Worm (Caenorhabditis elegans) whole organism, L1 larva: ENCODE results near the gene ZK673.5.

Source experiments
- F16B12.6 ChIP-seq: fragments of 150-350 bp; optimal IDR thresholded peaks from 2 replicates; lab custom pipeline; 2014; ENCODE audit warnings: missing biosample characterization, missing genetic modification characterization
- Y116A8C.19 ChIP-seq: sonication (generic microtip); optimal IDR thresholded peaks from 2 replicates; lab custom pipeline; 2016; ENCODE audit warnings: missing compliant biosample characterization, missing genetic modification characterization, borderline replicate concordance
- ama-1 ChIP-seq: fragments of 150-350 bp; optimal IDR thresholded peaks from 2 replicates; lab custom pipeline; 2014
- ceh-63 ChIP-seq: fragments of 200-800 bp; sonication (Bioruptor generic); optimal IDR thresholded peaks from 2 replicates; lab custom pipeline; 2018; ENCODE audit warnings: mild to moderate bottlenecking, missing genetic modification characterization, missing compliant biosample characterization
- ceh-8 ChIP-seq: fragments of 200-800 bp; sonication (Bioruptor generic); optimal IDR thresholded peaks from 2 replicates; lab custom pipeline; 2018; ENCODE audit warnings: mild to moderate bottlenecking, missing genetic modification characterization, moderate library complexity, missing compliant biosample characterization
- ceh-90 ChIP-seq: sonication (generic microtip); optimal IDR thresholded peaks from 2 replicates; lab custom pipeline; 2016; ENCODE audit warnings: missing genetic modification characterization, missing compliant biosample characterization
- dpl-1 ChIP-seq, 3 experiments: fragments of 150-350 bp in 2 of 3; sonication (generic microtip) in 1 of 3; optimal IDR thresholded peaks; 2 replicates each; lab custom pipeline; 2014 to 2017; ENCODE audit warnings: missing biosample characterization in 3 of 3, missing genetic modification characterization in 3 of 3, missing genetic modification reagents in 3 of 3
- efl-1 ChIP-seq, 4 experiments: fragments of 150-350 bp; optimal IDR thresholded peaks in 3 of 4; peaks in 1 of 4; 1 replicate in 1 of 4; 2 replicates in 3 of 4; lab custom pipeline; 2014; ENCODE audit warnings: missing biosample characterization in 2 of 4, missing genetic modification characterization in 2 of 4, missing genetic modification reagents in 2 of 4
- elt-2 ChIP-seq: sonication (generic microtip); optimal IDR thresholded peaks from 2 replicates; lab custom pipeline; 2016; ENCODE audit warnings: missing genetic modification characterization, mild to moderate bottlenecking, inconsistent platforms, missing compliant biosample characterization, missing genetic modification reagents
- elt-3 ChIP-seq, 6 experiments: fragments of 150-350 bp in 1 of 6; sonication (generic microtip); optimal IDR thresholded peaks; 2 replicates each; lab custom pipeline; 2017 to 2018; ENCODE audit warnings: missing biosample characterization in 6 of 6, missing genetic modification characterization in 6 of 6, inconsistent platforms in 1 of 6
- ets-5 ChIP-seq: fragments of 200-800 bp; sonication (Bioruptor generic); IDR thresholded peaks from 2 replicates; pipeline ENCODE4 v1.3.6; 2022; ENCODE audit warnings: missing genetic modification characterization, missing compliant biosample characterization
- fkh-10 ChIP-seq: sonication (generic microtip); optimal IDR thresholded peaks from 2 replicates; lab custom pipeline; 2017; ENCODE audit warnings: missing biosample characterization, missing genetic modification reagents, missing genetic modification characterization
- fos-1 ChIP-seq: fragments of 150-350 bp; optimal IDR thresholded peaks from 2 replicates; lab custom pipeline; 2014; ENCODE audit warnings: missing biosample characterization, missing genetic modification characterization
- grh-1 ChIP-seq: fragments of 200-800 bp; sonication (Bioruptor generic); IDR thresholded peaks from 2 replicates; pipeline ENCODE4 v1.3.6; 2022; ENCODE audit warnings: missing genetic modification reagents, missing genetic modification characterization, missing compliant biosample characterization
- hlh-17 ChIP-seq: fragments of 200-800 bp; sonication (Bioruptor generic); optimal IDR thresholded peaks from 2 replicates; lab custom pipeline; 2018; ENCODE audit warnings: missing genetic modification characterization, mild to moderate bottlenecking, missing compliant biosample characterization, moderate library complexity, borderline replicate concordance
- hlh-4 ChIP-seq: sonication (generic microtip); optimal IDR thresholded peaks from 2 replicates; lab custom pipeline; 2016; ENCODE audit warnings: mild to moderate bottlenecking, missing genetic modification characterization, missing compliant biosample characterization
- hpl-2 ChIP-seq: fragments of 150-350 bp; optimal IDR thresholded peaks from 2 replicates; lab custom pipeline; 2014; ENCODE audit warnings: missing biosample characterization, missing genetic modification reagents, missing genetic modification characterization
- irx-1 ChIP-seq: sonication (generic microtip); optimal IDR thresholded peaks from 2 replicates; lab custom pipeline; 2016; ENCODE audit warnings: missing genetic modification characterization, missing compliant biosample characterization
- isw-1 ChIP-seq: fragments of 200-800 bp; sonication (Bioruptor generic); IDR thresholded peaks from 2 replicates; pipeline ENCODE4 v1.3.6; 2022; ENCODE audit warnings: missing genetic modification characterization, missing compliant biosample characterization
- lin-13 ChIP-seq: fragments of 150-350 bp; optimal IDR thresholded peaks from 2 replicates; lab custom pipeline; 2014; ENCODE audit warnings: missing biosample characterization, missing genetic modification reagents, missing genetic modification characterization
- lin-14 ChIP-seq: fragments of 200-800 bp; sonication (Bioruptor generic); optimal IDR thresholded peaks from 2 replicates; lab custom pipeline; 2018; ENCODE audit warnings: mild to moderate bottlenecking, missing genetic modification characterization, moderate library complexity, missing compliant biosample characterization
- lin-35 ChIP-seq, 2 experiments: fragments of 150-350 bp; optimal IDR thresholded peaks; 2 replicates each; lab custom pipeline; 2014; ENCODE audit warnings: missing biosample characterization in 2 of 2, missing genetic modification characterization in 2 of 2, missing genetic modification reagents in 2 of 2
- lin-39 ChIP-seq: fragments of 150-350 bp; optimal IDR thresholded peaks from 2 replicates; lab custom pipeline; 2014; ENCODE audit warnings: missing biosample characterization, missing genetic modification reagents, missing genetic modification characterization
- lir-3 ChIP-seq: sonication (generic microtip); optimal IDR thresholded peaks from 2 replicates; lab custom pipeline; 2016; ENCODE audit warnings: mild to moderate bottlenecking, missing genetic modification characterization, moderate library complexity, missing compliant biosample characterization; ENCODE audit not compliant: poor library complexity
- mep-1 ChIP-seq: fragments of 150-350 bp; optimal IDR thresholded peaks from 2 replicates; lab custom pipeline; 2014; ENCODE audit warnings: missing biosample characterization, missing genetic modification characterization
- nhr-19 ChIP-seq: fragments of 200-800 bp; sonication (Bioruptor generic); conservative IDR thresholded peaks from 2 replicates; pipeline ENCODE4 v1.3.6; 2022; ENCODE audit warnings: missing genetic modification characterization, missing compliant biosample characterization
- nhr-28 ChIP-seq: fragments of 150-350 bp; optimal IDR thresholded peaks from 2 replicates; lab custom pipeline; 2014; ENCODE audit warnings: missing biosample characterization, missing genetic modification characterization
- nhr-84 ChIP-seq: sonication (generic microtip); optimal IDR thresholded peaks from 2 replicates; lab custom pipeline; 2017; ENCODE audit warnings: missing biosample characterization, missing genetic modification characterization
- nhr-90 ChIP-seq: sonication (generic microtip); optimal IDR thresholded peaks from 2 replicates; lab custom pipeline; 2016; ENCODE audit warnings: mild to moderate bottlenecking, missing genetic modification characterization, missing compliant biosample characterization; ENCODE audit not compliant: poor library complexity
- pqm-1 ChIP-seq: sonication (generic microtip); optimal IDR thresholded peaks from 3 replicates; lab custom pipeline; 2017; ENCODE audit warnings: missing biosample characterization, missing genetic modification characterization
- snpc-4 ChIP-seq: fragments of 150-350 bp; optimal IDR thresholded peaks from 2 replicates; lab custom pipeline; 2014; ENCODE audit warnings: missing biosample characterization, missing genetic modification characterization
- sptf-1 ChIP-seq: fragments of 150-350 bp; optimal IDR thresholded peaks from 2 replicates; lab custom pipeline; 2014; ENCODE audit warnings: missing biosample characterization, missing genetic modification characterization
- swsn-7 ChIP-seq: sonication (generic microtip); optimal IDR thresholded peaks from 2 replicates; lab custom pipeline; 2016; ENCODE audit warnings: missing genetic modification characterization, missing compliant biosample characterization
- unc-86 ChIP-seq: sonication (generic microtip); optimal IDR thresholded peaks from 2 replicates; lab custom pipeline; 2016; ENCODE audit warnings: missing genetic modification characterization, missing compliant biosample characterization
- vab-15 ChIP-seq: sonication (generic microtip); optimal IDR thresholded peaks from 2 replicates; lab custom pipeline; 2017; ENCODE audit warnings: missing genotype, mild to moderate bottlenecking, missing genetic modification characterization, missing compliant biosample characterization
- ztf-4 ChIP-seq: fragments of 150-350 bp; optimal IDR thresholded peaks from 2 replicates; lab custom pipeline; 2014; ENCODE audit warnings: missing biosample characterization, missing genetic modification characterization

The ZK673.5 gene

ce11 chrII:10470159-10470558, 8.9 kb downstream of the ZK673.5 start, which contains the start of gene clec-143:
clec-143 (minus strand) TSS chrII:10470297.
- TF ChIP-seq elt-2 (peak; percentile 57), fos-1 (no peak)

- no peak for TF ChIP-seq lin-14 (GFP tag; lab: Kevin White, UChicago)
- TF ChIP-seq elt-3 (tag; optimal IDR thresholded peaks at IDR 0.05; lab: Kevin White, UChicago): no peak
- no peak for TF ChIP-seq swsn-7 (tag; lab: Kevin White, UChicago)
- no peak for TF ChIP-seq ets-5
- no peak for TF ChIP-seq nhr-90
- no peak for TF ChIP-seq Y116A8C.19
- no peak for TF ChIP-seq nhr-84 (tag; lab: Kevin White, UChicago)
- TF ChIP-seq lir-3: no peak
- no peak for TF ChIP-seq lin-13 (GFP tag; lab: Kevin White, UChicago)
- TF ChIP-seq F16B12.6: no peak
- no peak for TF ChIP-seq grh-1 (GFP tag; lab: Robert Waterston, UW)
- no peak for TF ChIP-seq mep-1 (tag; lab: Kevin White, UChicago)
- no peak for TF ChIP-seq nhr-28 (tag; lab: Kevin White, UChicago)
- no peak for TF ChIP-seq ama-1 (lab: Kevin White, UChicago)
- TF ChIP-seq vab-15 (tag; lab: Kevin White, UChicago): no peak
- TF ChIP-seq hlh-4 (tag; lab: Kevin White, UChicago): no peak
- TF ChIP-seq lin-39: no peak
- no peak for TF ChIP-seq ztf-4 (tag; lab: Kevin White, UChicago)
- TF ChIP-seq unc-86 (tag; lab: Kevin White, UChicago): no peak
- TF ChIP-seq sptf-1 (tag; lab: Kevin White, UChicago): no peak
These were observed 9.9 kb downstream of the ZK673.5 start, which contains the start of gene ZK666.1 for ce11 chrII:10471247-10471646. ZK666.1 (minus strand) TSS chrII:10471347.

ce11 chrII:10471790-10472189, 10.5 kb downstream of the ZK673.5 start, which contains the start of gene ZK666.2:
ZK666.2 (minus strand) TSS chrII:10471890.
- TF ChIP-seq hlh-17 (GFP tag; lab: Kevin White, UChicago): no peak
- no peak for TF ChIP-seq ceh-63
- no peak for TF ChIP-seq nhr-19 (GFP tag; lab: Robert Waterston, UW)
- no peak for TF ChIP-seq isw-1 (GFP tag; lab: Robert Waterston, UW)
- TF ChIP-seq F16B12.6: no peak
- no peak for TF ChIP-seq elt-2
- TF ChIP-seq mep-1 (tag; lab: Kevin White, UChicago): no peak
- TF ChIP-seq swsn-7 (tag; lab: Kevin White, UChicago): no peak
- TF ChIP-seq pqm-1: no peak
- no peak for TF ChIP-seq lin-13 (GFP tag; lab: Kevin White, UChicago)
- TF ChIP-seq dpl-1 (GFP tag; optimal IDR thresholded peaks at IDR 0.05; lab: Kevin White, UChicago): no peak
- TF ChIP-seq irx-1 (tag; lab: Kevin White, UChicago): no peak
- no peak for TF ChIP-seq ceh-90 (tag; lab: Kevin White, UChicago)
- TF ChIP-seq fos-1: no peak
- TF ChIP-seq lin-35 (GFP tag; optimal IDR thresholded peaks at IDR 0.05; lab: Kevin White, UChicago): no peak
- TF ChIP-seq fkh-10 (GFP tag; lab: Kevin White, UChicago): no peak
- no peak for TF ChIP-seq lin-14 (GFP tag; lab: Kevin White, UChicago)
- TF ChIP-seq Y116A8C.19: no peak

- TF ChIP-seq elt-3 (tag; optimal IDR thresholded peaks at IDR 0.05; lab: Kevin White, UChicago) (no peak), hlh-4 (tag; lab: Kevin White, UChicago) (no peak), efl-1 (optimal IDR thresholded peaks at IDR 0.05; lab: Kevin White, UChicago) (no peak), efl-1 (GFP tag; optimal IDR thresholded peaks at IDR 0.05 in 1 of 2; lab: Kevin White, UChicago) (peak in 1 of 2 experiments; percentile 47), snpc-4 (tag; lab: Kevin White, UChicago) (no peak), ceh-8 (GFP tag; lab: Kevin White, UChicago) (no peak), ama-1 (lab: Kevin White, UChicago) (no peak), unc-86 (tag; lab: Kevin White, UChicago) (no peak), hpl-2 (GFP tag; lab: Kevin White, UChicago) (no peak)
These were observed 14.7 kb downstream of the ZK673.5 start, which contains the start of gene clec-58 for ce11 chrII:10476039-10476438. clec-58 (minus strand) TSS chrII:10476139.
